Fruit fly (Drosophila melanogaster): ENCODE measurements around the gene Sf3b6.

Sf3b6 gene

DNA sequence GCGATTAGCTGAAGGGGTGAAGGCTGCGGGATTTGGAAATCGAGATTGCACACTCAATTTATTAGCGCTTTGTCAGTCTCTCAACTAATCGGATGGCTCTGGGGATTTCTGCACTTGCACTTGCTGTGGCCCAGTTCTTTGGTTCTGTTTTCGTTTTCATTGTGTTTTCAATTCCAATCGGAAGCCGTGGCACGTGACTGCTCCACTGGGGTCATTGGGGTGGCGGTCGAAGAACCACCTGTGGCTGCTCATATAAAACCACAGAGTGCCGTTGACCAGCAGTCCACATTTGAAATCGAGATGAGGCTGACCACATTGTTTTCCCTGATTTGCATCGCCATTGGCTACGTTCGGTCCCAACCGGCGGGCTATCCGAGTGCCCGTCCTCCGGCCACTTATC is 32.5 kb downstream of the Sf3b6 start, which contains the start of gene Cpr65Az:
Cpr65Az (plus strand) TSS at position 301 of the 400 bp plus-strand sequence.
- TF ChIP-seq CG14711 (tag; optimal IDR thresholded peaks at IDR 0.05) (no peak), CG11617 (GFP tag; optimal IDR thresholded peaks at IDR 0.05) (no peak), bab1 (GFP tag; optimal IDR thresholded peaks at IDR 0.05) (no peak), ovo (GFP tag; optimal IDR thresholded peaks at IDR 0.05) (no peak)

DNA sequence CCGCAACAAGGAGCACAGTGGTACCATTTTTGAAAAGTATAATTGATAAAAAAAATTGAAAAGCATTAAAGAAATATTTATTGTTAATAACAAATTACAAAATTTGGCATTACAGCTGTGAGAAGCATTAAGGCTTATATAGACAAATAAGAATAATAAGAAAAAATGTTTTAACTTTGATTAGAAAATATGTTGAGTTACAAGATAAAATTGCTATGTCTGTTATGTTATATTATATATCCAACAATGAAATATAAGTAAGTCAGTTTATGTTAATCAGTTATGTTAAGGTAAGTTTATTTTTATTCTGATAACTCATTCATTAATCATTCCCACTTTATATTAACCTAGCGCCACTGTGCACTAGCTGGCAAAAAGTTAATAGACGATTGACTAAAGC is 33.1 kb downstream of the Sf3b6 start:
- TF ChIP-seq CG5204 (GFP tag; optimal IDR thresholded peaks at IDR 0.05) (no peak), CG7045 (GFP tag; optimal IDR thresholded peaks at IDR 0.05) (no peak), cnc (optimal IDR thresholded peaks at IDR 0.05) (no peak), pad (GFP tag; optimal IDR thresholded peaks at IDR 0.05) (no peak), CG12768 (GFP tag; optimal IDR thresholded peaks at IDR 0.05) (no peak), CG33017 (tag; optimal IDR thresholded peaks at IDR 0.05) (no peak), CG14711 (tag; optimal IDR thresholded peaks at IDR 0.05) (no peak), Crg-1 (GFP tag; optimal IDR thresholded peaks at IDR 0.05) (no peak), tj (GFP tag; optimal IDR thresholded peaks at IDR 0.05) (no peak), Clk (GFP tag; optimal IDR thresholded peaks at IDR 0.05) (no peak), CG1620 (GFP tag; optimal IDR thresholded peaks at IDR 0.05) (no peak)

DNA sequence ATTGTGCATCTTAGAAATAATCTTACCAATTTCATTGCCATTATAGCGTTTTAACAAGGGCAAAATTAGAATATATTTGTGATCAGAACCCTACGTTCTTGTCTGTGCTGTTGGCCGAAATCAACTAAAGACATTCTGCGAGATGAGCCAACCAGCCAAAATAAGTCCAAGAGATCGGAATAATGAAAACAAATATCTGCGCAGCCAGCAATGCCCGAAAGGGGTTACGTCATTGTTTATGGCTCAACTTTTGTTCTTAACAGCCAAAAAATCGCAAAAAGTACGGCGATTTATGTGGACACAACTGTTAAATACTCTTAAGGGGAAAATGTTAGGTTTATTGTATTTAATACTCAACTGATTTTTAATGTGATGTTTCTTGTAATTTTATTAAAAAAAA is 34.4 kb downstream of the Sf3b6 start, which contains the start of gene Cpr65Ay:
Cpr65Ay (minus strand) TSS at position 101 of the 400 bp plus-strand sequence.
- TF ChIP-seq bab1 (GFP tag; optimal IDR thresholded peaks at IDR 0.05) (no peak), cnc (optimal IDR thresholded peaks at IDR 0.05) (no peak), CG5204 (GFP tag; optimal IDR thresholded peaks at IDR 0.05) (no peak), toe (GFP tag; optimal IDR thresholded peaks at IDR 0.05) (no peak), CG12768 (GFP tag; optimal IDR thresholded peaks at IDR 0.05) (no peak), CG7045 (GFP tag; optimal IDR thresholded peaks at IDR 0.05) (no peak), CG11617 (GFP tag; optimal IDR thresholded peaks at IDR 0.05) (no peak), CG7101 (tag; optimal IDR thresholded peaks at IDR 0.05) (no peak)

DNA sequence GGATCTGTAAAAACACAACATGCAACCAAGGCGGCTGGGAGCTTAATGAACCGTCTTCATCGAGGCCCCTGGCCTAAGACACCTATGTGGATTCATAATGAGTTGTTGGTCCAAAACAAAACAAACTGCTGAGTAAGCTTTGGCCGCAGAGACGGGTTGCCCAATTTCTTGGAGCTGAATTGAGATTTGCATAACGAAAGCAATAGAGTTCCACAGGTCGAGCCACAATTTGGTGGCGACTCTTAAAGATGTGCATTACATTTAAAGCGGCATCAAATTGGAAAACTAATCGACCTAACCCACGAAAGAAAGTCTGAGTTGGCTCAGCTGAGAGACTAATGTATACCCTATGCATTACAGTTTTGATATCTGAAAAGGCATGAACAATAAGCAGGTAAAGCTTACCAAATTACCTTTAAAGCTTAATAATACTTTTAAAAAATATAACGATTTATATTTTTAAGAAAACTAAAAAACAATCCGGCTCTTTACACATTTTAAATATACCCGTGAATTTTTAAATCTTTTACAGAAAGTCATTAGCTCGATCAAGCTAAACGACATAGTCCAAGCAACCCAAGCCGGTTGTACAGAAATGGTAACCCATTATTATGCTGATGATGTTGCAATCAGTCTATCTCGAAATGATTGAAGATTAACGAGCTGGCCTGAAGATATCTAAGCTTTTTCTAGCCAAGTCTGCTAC is 35.5 kb downstream of the Sf3b6 start, which contains the start of gene CG13297:
CG13297 (minus strand) TSS at position 51 of the 706 bp plus-strand sequence.
- TF ChIP-seq Clk (GFP tag; optimal IDR thresholded peaks at IDR 0.05) (no peak), toe (GFP tag; optimal IDR thresholded peaks at IDR 0.05) (no peak), Hr96 (GFP tag; optimal IDR thresholded peaks at IDR 0.05) (no peak), CG7045 (GFP tag; optimal IDR thresholded peaks at IDR 0.05) (no peak), bab1 (GFP tag; optimal IDR thresholded peaks at IDR 0.05) (no peak), cnc (optimal IDR thresholded peaks at IDR 0.05) (no peak), ovo (GFP tag; optimal IDR thresholded peaks at IDR 0.05) (no peak), Crg-1 (GFP tag; optimal IDR thresholded peaks at IDR 0.05) (no peak), CG14711 (tag; optimal IDR thresholded peaks at IDR 0.05) (no peak), pad (GFP tag; optimal IDR thresholded peaks at IDR 0.05) (no peak), CG12768 (GFP tag; optimal IDR thresholded peaks at IDR 0.05) (no peak), kay (GFP tag; ENCODE audit: borderline replicate concordance) (no peak), Mnt (GFP tag; optimal IDR thresholded peaks at IDR 0.05) (no peak), tj (GFP tag; optimal IDR thresholded peaks at IDR 0.05) (no peak), CG5204 (GFP tag; optimal IDR thresholded peaks at IDR 0.05) (no peak), CG33017 (tag; optimal IDR thresholded peaks at IDR 0.05) (no peak), cic (GFP tag; optimal IDR thresholded peaks at IDR 0.05) (no peak), CG11617 (GFP tag; optimal IDR thresholded peaks at IDR 0.05) (no peak)

DNA sequence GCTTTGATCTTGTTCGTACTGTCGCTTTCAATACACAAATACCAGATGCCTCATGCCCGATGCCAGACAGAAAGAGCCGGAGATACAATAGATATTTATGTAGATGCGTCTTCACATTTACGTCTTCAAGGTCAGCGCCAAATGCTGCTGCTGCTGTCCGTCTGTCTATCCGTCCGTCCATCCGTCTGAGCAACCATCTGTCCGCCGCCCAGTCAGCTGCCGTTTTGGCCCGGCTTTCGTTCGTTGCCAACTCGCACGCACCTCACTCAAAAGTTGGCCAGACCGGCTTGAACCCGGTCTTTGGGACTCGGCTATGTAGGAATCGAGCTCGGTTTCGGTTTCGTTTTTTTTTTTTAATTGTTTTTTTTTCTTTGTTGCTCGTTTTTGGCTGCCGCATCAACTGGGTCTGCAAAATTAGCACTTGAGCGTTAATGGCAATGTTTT is 38.0 kb downstream of the Sf3b6 start:
- no peak for TF ChIP-seq Mnt (GFP tag; optimal IDR thresholded peaks at IDR 0.05)
- TF ChIP-seq CG7045 (GFP tag; optimal IDR thresholded peaks at IDR 0.05) = no peak
- TF ChIP-seq CG11617 (GFP tag; optimal IDR thresholded peaks at IDR 0.05) = no peak
- no peak for TF ChIP-seq Hr96 (GFP tag; optimal IDR thresholded peaks at IDR 0.05)
- no peak for TF ChIP-seq ovo (GFP tag; optimal IDR thresholded peaks at IDR 0.05)
- no peak for TF ChIP-seq cnc (optimal IDR thresholded peaks at IDR 0.05)

DNA sequence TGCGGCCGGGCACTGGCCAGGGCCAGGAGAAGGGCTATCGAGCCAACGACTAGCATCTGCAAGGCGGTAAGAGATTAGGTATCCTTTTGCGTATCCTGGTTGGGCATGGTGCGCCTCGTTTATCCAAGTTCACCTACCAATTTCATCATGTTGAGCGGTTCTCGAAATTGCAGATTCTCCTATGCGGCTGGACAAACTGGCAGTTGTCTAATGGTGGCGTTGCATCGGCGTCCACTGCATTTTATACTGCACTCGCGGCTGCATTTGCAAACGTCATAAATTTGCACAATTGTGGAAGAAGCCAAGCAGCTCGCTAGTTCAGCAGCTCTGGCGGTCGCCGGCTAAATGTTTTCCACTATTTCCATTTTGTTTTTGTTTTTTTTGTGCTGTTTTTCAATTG is 40.4 kb downstream of the Sf3b6 start, which contains the start of gene Acp65Aa:
Acp65Aa (minus strand) TSS at position 215 of the 400 bp plus-strand sequence.
- TF ChIP-seq CG12768 (GFP tag; optimal IDR thresholded peaks at IDR 0.05) (no peak), Hr96 (GFP tag; optimal IDR thresholded peaks at IDR 0.05) (no peak), CG7101 (tag; optimal IDR thresholded peaks at IDR 0.05) (no peak), CG1620 (GFP tag; optimal IDR thresholded peaks at IDR 0.05) (no peak), CG5204 (GFP tag; optimal IDR thresholded peaks at IDR 0.05) (no peak), kay (GFP tag; ENCODE audit: borderline replicate concordance) (no peak), pad (GFP tag; optimal IDR thresholded peaks at IDR 0.05) (no peak), CG11617 (GFP tag; optimal IDR thresholded peaks at IDR 0.05) (no peak), CG14711 (tag; optimal IDR thresholded peaks at IDR 0.05) (no peak), bab1 (GFP tag; optimal IDR thresholded peaks at IDR 0.05) (no peak), Clk (GFP tag; optimal IDR thresholded peaks at IDR 0.05) (no peak), tj (GFP tag; optimal IDR thresholded peaks at IDR 0.05) (no peak), cic (GFP tag; optimal IDR thresholded peaks at IDR 0.05) (no peak), CG33017 (tag; optimal IDR thresholded peaks at IDR 0.05) (no peak), ovo (GFP tag; optimal IDR thresholded peaks at IDR 0.05) (no peak), Crg-1 (GFP tag; optimal IDR thresholded peaks at IDR 0.05) (no peak), toe (GFP tag; optimal IDR thresholded peaks at IDR 0.05) (no peak), cnc (optimal IDR thresholded peaks at IDR 0.05) (no peak), CG7045 (GFP tag; optimal IDR thresholded peaks at IDR 0.05) (no peak), Mnt (GFP tag; optimal IDR thresholded peaks at IDR 0.05) (no peak)
